Worm (Caenorhabditis elegans): ENCODE data around the gene igdb-2.
A peak's percentile ranks its signal among the peaks of the same experiment; 100 is the strongest.

igdb-2 gene

ce11 chrIV:12432340-12432739 is 36.1 kb upstream of the igdb-2 start, which contains the start of gene clec-184:
TSS of gene clec-184 (plus strand) at chrIV:12432640.
- TF ChIP-seq hnd-1 (tag; optimal IDR thresholded peaks at IDR 0.05) = no peak
- no peak for TF ChIP-seq hmg-4 (GFP tag; optimal IDR thresholded peaks at IDR 0.05)
- no peak for TF ChIP-seq sea-1 (GFP tag; conservative IDR thresholded peaks at IDR 0.05)
- TF ChIP-seq scrt-1 (GFP tag; IDR thresholded peaks at IDR 0.05) = no peak
- no peak for TF ChIP-seq aly-1 (tag; optimal IDR thresholded peaks at IDR 0.05)
- no peak for TF ChIP-seq hmbx-1 (tag; optimal IDR thresholded peaks at IDR 0.05)

ce11 chrIV:12435442-12435841 is 33.0 kb upstream of the igdb-2 start, which contains the start of gene irg-4:
TSS of gene irg-4 (plus strand) at chrIV:12435833.
- no peak for TF ChIP-seq flt-1 (GFP tag; IDR thresholded peaks at IDR 0.05)
- no peak for TF ChIP-seq ets-7 (tag; optimal IDR thresholded peaks at IDR 0.05)
- TF ChIP-seq hnd-1 (tag; optimal IDR thresholded peaks at IDR 0.05) = no peak
- TF ChIP-seq ceh-13 (GFP tag; optimal IDR thresholded peaks at IDR 0.05) = no peak
- no peak for TF ChIP-seq ceh-36 (tag; optimal IDR thresholded peaks at IDR 0.05)
- no peak for TF ChIP-seq F13C5.2 (tag; optimal IDR thresholded peaks at IDR 0.05)
- TF ChIP-seq sea-1 (GFP tag; conservative IDR thresholded peaks at IDR 0.05) = no peak
- TF ChIP-seq aly-1 (tag; optimal IDR thresholded peaks at IDR 0.05) = no peak

ce11 chrIV:12438359-12438758 is 30.1 kb upstream of the igdb-2 start, which contains the start of gene clec-185:
TSS of gene clec-185 (plus strand) at chrIV:12438659.
- TF ChIP-seq flt-1 (GFP tag; IDR thresholded peaks at IDR 0.05) = no peak
- no peak for TF ChIP-seq hnd-1 (tag; optimal IDR thresholded peaks at IDR 0.05)
- TF ChIP-seq tbx-11 (GFP tag; IDR thresholded peaks at IDR 0.05) = no peak
- no peak for TF ChIP-seq sea-1 (GFP tag; conservative IDR thresholded peaks at IDR 0.05)
- TF ChIP-seq ceh-36 (tag; optimal IDR thresholded peaks at IDR 0.05) = no peak

DNA sequence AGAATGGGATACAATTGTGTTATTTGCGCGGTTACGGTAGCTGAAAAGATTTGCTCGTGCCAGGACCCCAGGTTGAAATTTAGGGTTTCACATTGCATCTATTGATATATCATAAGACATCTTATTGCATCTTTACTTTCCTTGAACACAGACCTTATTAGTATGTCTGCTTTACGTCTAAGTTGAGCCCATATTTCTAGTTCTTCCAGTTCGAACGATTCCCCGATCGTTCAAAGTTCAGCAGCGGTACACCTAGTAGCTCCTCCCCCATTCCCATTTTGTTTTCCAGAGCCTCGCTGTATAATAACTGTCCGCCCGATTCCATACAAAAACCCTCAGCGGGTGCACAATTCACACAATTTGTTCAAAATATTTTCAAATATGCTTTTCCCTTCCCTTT is 26.7 kb upstream of the igdb-2 start, which contains the start of gene C25G4.17:
Gene C25G4.17 (plus strand): TSS at position 301 of the 400 bp plus-strand sequence.
- no peak for TF ChIP-seq hmg-4 (GFP tag; optimal IDR thresholded peaks at IDR 0.05)

DNA sequence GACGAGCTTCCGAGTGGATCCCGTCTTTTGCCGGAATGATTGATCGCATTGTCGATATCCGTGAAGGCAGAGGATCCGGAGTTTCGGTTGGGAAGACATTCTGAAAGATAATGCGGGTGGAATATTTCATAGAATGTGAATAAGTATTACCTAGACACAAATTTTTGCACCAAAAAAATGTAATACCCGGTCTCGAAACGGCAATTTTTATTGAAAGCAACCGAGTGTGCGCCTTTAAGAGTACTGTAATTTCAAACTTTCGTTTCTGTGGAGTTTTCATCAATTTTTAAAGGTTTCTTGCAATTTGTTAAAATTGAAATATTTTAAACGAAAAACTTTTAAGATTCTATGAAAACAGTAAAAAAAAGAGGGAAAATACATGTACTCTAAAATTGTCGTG is 24.5 kb upstream of the igdb-2 start, which contains the start of gene C25G4.2:
Gene C25G4.2 (minus strand): TSS at position 100 of the 400 bp plus-strand sequence.
- no peak for TF ChIP-seq tbx-37 (GFP tag; conservative IDR thresholded peaks at IDR 0.05)
- no peak for TF ChIP-seq F13C5.2 (tag; optimal IDR thresholded peaks at IDR 0.05)
- TF ChIP-seq tra-4 (tag; optimal IDR thresholded peaks at IDR 0.05) = no peak
- TF ChIP-seq flt-1 (GFP tag; IDR thresholded peaks at IDR 0.05) = no peak
- no peak for TF ChIP-seq ceh-13 (GFP tag; optimal IDR thresholded peaks at IDR 0.05)
- no peak for TF ChIP-seq pes-1 (GFP tag; IDR thresholded peaks at IDR 0.05)
- TF ChIP-seq hmg-4 (GFP tag; optimal IDR thresholded peaks at IDR 0.05) = no peak
- TF ChIP-seq B0310.2 (tag; optimal IDR thresholded peaks at IDR 0.05) = no peak
- no peak for TF ChIP-seq ceh-36 (tag; optimal IDR thresholded peaks at IDR 0.05)
- TF ChIP-seq aly-1 (tag; optimal IDR thresholded peaks at IDR 0.05) = no peak
- TF ChIP-seq hmbx-1 (tag; optimal IDR thresholded peaks at IDR 0.05) = no peak

- TF ChIP-seq hnd-1 (tag; optimal IDR thresholded peaks at IDR 0.05) = no peak
- no peak for TF ChIP-seq scrt-1 (GFP tag; IDR thresholded peaks at IDR 0.05)
- TF ChIP-seq hmbx-1 (tag; optimal IDR thresholded peaks at IDR 0.05) = no peak
- TF ChIP-seq aly-1 (tag; optimal IDR thresholded peaks at IDR 0.05) = no peak
- TF ChIP-seq B0310.2 (tag; optimal IDR thresholded peaks at IDR 0.05) = no peak
- TF ChIP-seq sea-1 (GFP tag; conservative IDR thresholded peaks at IDR 0.05) = no peak
- no peak for TF ChIP-seq tbx-11 (GFP tag; IDR thresholded peaks at IDR 0.05)
- no peak for TF ChIP-seq flt-1 (GFP tag; IDR thresholded peaks at IDR 0.05)
- no peak for TF ChIP-seq ceh-36 (tag; optimal IDR thresholded peaks at IDR 0.05)
- TF ChIP-seq ets-7 (tag; optimal IDR thresholded peaks at IDR 0.05) = no peak
- no peak for TF ChIP-seq ceh-13 (GFP tag; optimal IDR thresholded peaks at IDR 0.05)
Measured at ce11 chrIV:12445463-12445934, 23.0 kb upstream of the igdb-2 start, which contains the start of gene C25G4.3. TSS of gene C25G4.3 (minus strand) at chrIV:12445884.

DNA sequence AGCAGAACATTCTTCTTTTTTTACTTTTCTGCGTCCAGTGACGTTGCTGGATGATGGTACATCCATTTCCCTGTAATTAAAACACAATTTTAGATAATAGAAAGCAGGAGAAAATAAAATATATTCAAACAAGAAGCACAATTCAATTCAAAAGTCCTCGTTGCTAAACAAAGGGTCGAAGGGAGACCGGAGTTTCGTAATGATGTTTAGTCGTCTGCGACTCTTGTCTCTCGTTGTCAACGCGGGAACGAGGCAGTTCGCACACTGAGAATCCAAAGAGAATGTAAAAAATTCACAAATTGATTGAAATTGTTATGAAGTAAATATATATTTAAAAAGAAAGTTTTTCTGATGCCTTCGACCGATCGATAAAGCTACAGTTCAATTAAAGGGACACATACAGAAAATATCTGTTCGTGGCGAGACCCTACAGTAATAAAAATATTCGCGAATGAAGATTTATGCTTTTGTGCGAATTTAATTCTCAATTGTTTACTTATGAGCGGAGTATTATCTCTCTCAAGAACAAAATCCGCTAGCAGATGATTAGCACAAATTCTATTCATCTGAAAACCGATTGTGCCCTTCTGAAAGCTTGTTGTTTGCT is 17.1 kb upstream of the igdb-2 start, which contains the start of gene dpy-26:
Gene dpy-26 (minus strand): TSS at position 111 of the 607 bp plus-strand sequence.
- TF ChIP-seq F13C5.2 (tag; optimal IDR thresholded peaks at IDR 0.05) (peak; percentile 18), scrt-1 (GFP tag; IDR thresholded peaks at IDR 0.05) (no peak)

DNA sequence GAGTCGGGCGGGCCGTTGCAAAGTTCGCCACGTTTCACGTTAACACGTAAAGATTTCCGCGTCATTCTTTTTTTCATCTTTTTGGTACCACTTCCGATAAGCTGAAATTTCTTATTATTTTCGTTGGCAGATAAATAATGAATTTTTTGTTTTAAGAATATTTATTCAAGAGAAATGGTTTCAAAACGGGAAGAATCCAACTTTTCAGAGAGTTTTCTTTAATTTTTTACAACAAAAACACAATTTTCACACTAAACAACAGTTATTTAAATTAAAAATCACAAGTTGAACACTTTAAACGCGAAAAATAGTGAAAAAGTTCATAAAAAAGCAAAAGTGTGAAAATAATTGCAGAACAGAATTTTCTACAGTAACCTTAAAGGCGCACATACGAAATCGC is 14.3 kb upstream of the igdb-2 start, which contains the start of gene spe-44:
Gene spe-44 (minus strand): TSS at position 101 of the 400 bp plus-strand sequence.
- no peak for TF ChIP-seq hnd-1 (tag; optimal IDR thresholded peaks at IDR 0.05)
- TF ChIP-seq ceh-13 (GFP tag; optimal IDR thresholded peaks at IDR 0.05) = no peak
- TF ChIP-seq tbx-37 (GFP tag; conservative IDR thresholded peaks at IDR 0.05) = no peak
- no peak for TF ChIP-seq hmbx-1 (tag; optimal IDR thresholded peaks at IDR 0.05)
- no peak for TF ChIP-seq flt-1 (GFP tag; IDR thresholded peaks at IDR 0.05)
- TF ChIP-seq hmg-4 (GFP tag; optimal IDR thresholded peaks at IDR 0.05) = no peak
- no peak for TF ChIP-seq scrt-1 (GFP tag; IDR thresholded peaks at IDR 0.05)
- TF ChIP-seq tbx-11 (GFP tag; IDR thresholded peaks at IDR 0.05) = no peak
- no peak for TF ChIP-seq ceh-36 (tag; optimal IDR thresholded peaks at IDR 0.05)
- TF ChIP-seq tra-4 (tag; optimal IDR thresholded peaks at IDR 0.05) = no peak
- TF ChIP-seq ama-1 (optimal IDR thresholded peaks at IDR 0.05) = no peak

DNA sequence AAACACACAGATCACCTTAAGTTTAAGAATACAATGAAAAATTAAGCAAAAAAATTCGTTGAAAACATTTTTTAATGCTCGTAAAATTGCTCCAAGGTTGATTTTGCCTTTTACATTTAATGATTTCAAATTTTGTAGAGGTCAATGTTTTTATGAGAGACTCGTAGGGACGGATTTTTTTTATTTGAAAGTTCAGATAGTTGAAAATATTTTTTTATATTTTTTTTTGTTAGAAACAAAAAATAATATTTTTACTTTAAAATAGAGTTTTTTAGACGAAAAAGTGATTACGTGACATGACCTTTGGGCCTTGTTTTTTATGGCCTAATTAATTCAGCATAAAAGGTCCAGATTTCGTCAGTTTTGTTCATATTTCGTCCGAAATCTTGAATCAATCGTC is 13.7 kb upstream of the igdb-2 start, which contains the start of gene smz-1:
Gene smz-1 (plus strand): TSS at position 301 of the 400 bp plus-strand sequence.
- no peak for TF ChIP-seq ets-7 (tag; optimal IDR thresholded peaks at IDR 0.05)

Data from whole organism, early embryonic.